Worm (Caenorhabditis elegans): ENCODE results near the gene nhr-225.
A peak's percentile ranks its signal among the peaks of the same experiment; 100 is the strongest.

- no peak for TF ChIP-seq ztf-11 (tag; optimal IDR thresholded peaks at IDR 0.05)
- TF ChIP-seq ceh-82 (tag; optimal IDR thresholded peaks at IDR 0.05): no peak
- no peak for TF ChIP-seq ceh-8 (GFP tag; optimal IDR thresholded peaks at IDR 0.05)
- TF ChIP-seq nhr-11 (tag; optimal IDR thresholded peaks at IDR 0.05): no peak
- no peak for TF ChIP-seq ztf-4 (tag; optimal IDR thresholded peaks at IDR 0.05)
- no peak for TF ChIP-seq nhr-12 (tag; optimal IDR thresholded peaks at IDR 0.05)
- no peak for TF ChIP-seq sptf-1 (tag; optimal IDR thresholded peaks at IDR 0.05)
- TF ChIP-seq lir-3 (tag; optimal IDR thresholded peaks at IDR 0.05; ENCODE audit: poor library complexity): no peak
- peak; percentile 15 for TF ChIP-seq aly-2 (tag; optimal IDR thresholded peaks at IDR 0.05)
- no peak for TF ChIP-seq unc-86 (tag; optimal IDR thresholded peaks at IDR 0.05)
These were observed 12.2 kb downstream of the nhr-225 start, which contains the start of gene nhr-59 for ce11 chrV:2278052-2278451.

Data from whole organism, L1 larva.